Fruit fly (Drosophila melanogaster) whole organism, wandering third instar larva: ENCODE results near the gene Prat2.

Source experiments
- CG32264 ChIP-seq: fragments of 200-800 bp; sonication (Bioruptor generic); optimal IDR thresholded peaks from 2 replicates; lab custom pipeline; 2016; ENCODE audit warnings: missing biosample characterization, missing genetic modification characterization
- pan ChIP-seq: fragments of >200 bp; optimal IDR thresholded peaks from 2 replicates; lab custom pipeline; 2017
- rgr ChIP-seq: fragments of 200-800 bp; sonication (Bioruptor generic); optimal IDR thresholded peaks from 3 replicates; lab custom pipeline; 2016; ENCODE audit warnings: missing biosample characterization, mild to moderate bottlenecking, missing genetic modification characterization

DNA sequence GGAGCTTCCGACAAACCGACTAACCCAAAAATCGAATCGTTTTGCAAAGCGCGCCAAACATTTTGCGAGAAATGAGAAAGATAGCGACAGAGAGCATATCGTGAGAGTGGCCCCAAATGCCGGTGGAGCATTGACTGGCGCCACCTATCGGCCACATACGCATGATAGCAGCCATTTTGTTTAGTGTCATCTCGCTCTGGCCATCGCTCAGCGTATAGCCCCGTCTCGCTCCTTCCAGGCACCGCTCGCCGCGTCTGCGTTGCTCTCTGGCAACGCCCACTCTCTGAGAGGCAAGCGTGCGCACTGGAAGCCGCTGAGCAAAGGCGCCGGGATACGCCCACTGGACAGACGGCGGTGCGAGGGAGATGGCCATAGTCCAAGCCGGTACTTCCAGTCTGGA, 10.7 kb downstream of the Prat2 start:
- no peak for TF ChIP-seq rgr (GFP tag; lab: Kevin White, UChicago)
- no peak for TF ChIP-seq pan (lab: Kevin White, UChicago)
- TF ChIP-seq CG32264 (GFP tag; lab: Kevin White, UChicago), result no peak
